Worm (Caenorhabditis elegans) whole organism, L4 larva: Measurements from ENCODE around the gene lgc-36.

Experiments used
- Y105C5A.15 ChIP-seq: fragments of 200-800 bp; sonication (Bioruptor generic); IDR thresholded peaks from 2 replicates; pipeline ENCODE4 v1.3.6; 2022; ENCODE audit warnings: missing genetic modification characterization, missing compliant biosample characterization
- aha-1 ChIP-seq: fragments of 150-350 bp; peaks from one replicate; lab custom pipeline; 2014; ENCODE audit warnings: missing biosample characterization, missing genetic modification characterization
- ces-1 ChIP-seq: fragments of 150-350 bp; sonication (generic microtip); optimal IDR thresholded peaks from 4 replicates; lab custom pipeline; 2014; ENCODE audit warnings: missing biosample characterization, missing genetic modification reagents, missing genetic modification characterization
- daf-16 ChIP-seq, 3 experiments: sonication (generic microtip); optimal IDR thresholded peaks; 2 replicates each; lab custom pipeline; 2016 to 2017; ENCODE audit warnings: missing genetic modification characterization in 3 of 3, missing genetic modification reagents in 3 of 3, mild to moderate bottlenecking in 2 of 3, missing compliant biosample characterization in 2 of 3, missing biosample characterization in 1 of 3, moderate library complexity in 1 of 3
- daf-19 ChIP-seq: fragments of 200-800 bp; sonication (Bioruptor generic); conservative IDR thresholded peaks from 2 replicates; pipeline ENCODE4 v1.3.6; 2022; ENCODE audit warnings: missing genetic modification characterization, missing compliant biosample characterization
- daf-8 ChIP-seq: fragments of 200-800 bp; sonication (Bioruptor generic); IDR thresholded peaks from 2 replicates; pipeline ENCODE4 v1.3.6; 2022; ENCODE audit warnings: missing genetic modification characterization, missing compliant biosample characterization
- dve-1 ChIP-seq: sonication (generic microtip); optimal IDR thresholded peaks from 2 replicates; lab custom pipeline; 2017; ENCODE audit warnings: antibody characterized with exemption, mild to moderate bottlenecking, missing genetic modification characterization, missing compliant biosample characterization; ENCODE audit not compliant: insufficient read depth
- egl-43 ChIP-seq: fragments of 200-800 bp; sonication (Bioruptor generic); IDR thresholded peaks from 2 replicates; pipeline ENCODE4 v1.3.6; 2022; ENCODE audit warnings: missing genetic modification reagents, missing genetic modification characterization, missing compliant biosample characterization
- lim-7 ChIP-seq: fragments of 200-800 bp; sonication (Bioruptor generic); IDR thresholded peaks from 2 replicates; pipeline ENCODE4 v1.3.6; 2022; ENCODE audit warnings: missing genetic modification characterization, missing compliant biosample characterization
- lin-13 ChIP-seq: fragments of 150-350 bp; optimal IDR thresholded peaks from 2 replicates; lab custom pipeline; 2014; ENCODE audit warnings: missing biosample characterization, missing genetic modification reagents, missing genetic modification characterization
- lin-15B ChIP-seq: fragments of 150-350 bp; sonication (generic microtip); optimal IDR thresholded peaks from 3 replicates; lab custom pipeline; 2014; ENCODE audit warnings: missing biosample characterization, missing genetic modification characterization
- nhr-10 ChIP-seq: fragments of 150-350 bp; optimal IDR thresholded peaks from 2 replicates; lab custom pipeline; 2014; ENCODE audit warnings: missing biosample characterization, missing genetic modification characterization
- nhr-111 ChIP-seq: fragments of 200-800 bp; sonication (Bioruptor generic); optimal IDR thresholded peaks from 2 replicates; lab custom pipeline; 2018; ENCODE audit warnings: mild to moderate bottlenecking, missing genetic modification characterization, missing compliant biosample characterization
- nhr-28 ChIP-seq: fragments of 150-350 bp; optimal IDR thresholded peaks from 2 replicates; lab custom pipeline; 2014; ENCODE audit warnings: missing biosample characterization, missing genetic modification characterization
- nhr-41 ChIP-seq: fragments of 200-800 bp; sonication (Bioruptor generic); IDR thresholded peaks from 2 replicates; pipeline ENCODE4 v1.3.6; 2022; ENCODE audit warnings: missing genetic modification reagents, missing genetic modification characterization, missing compliant biosample characterization
- nhr-48 ChIP-seq: sonication (generic microtip); optimal IDR thresholded peaks from 2 replicates; lab custom pipeline; 2016; ENCODE audit warnings: mild to moderate bottlenecking, missing genetic modification characterization, missing compliant biosample characterization
- nhr-6 ChIP-seq: fragments of 150-350 bp; optimal IDR thresholded peaks from 2 replicates; lab custom pipeline; 2014; ENCODE audit warnings: missing biosample characterization, missing genetic modification characterization
- nhr-76 ChIP-seq: fragments of 150-350 bp; optimal IDR thresholded peaks from 2 replicates; lab custom pipeline; 2014; ENCODE audit warnings: missing biosample characterization, missing genetic modification characterization
- sdz-12 ChIP-seq: fragments of 200-800 bp; sonication (Bioruptor generic); optimal IDR thresholded peaks from 2 replicates; lab custom pipeline; 2018; ENCODE audit warnings: mild to moderate bottlenecking, missing genetic modification characterization, missing compliant biosample characterization
- snpc-4 ChIP-seq: fragments of 150-350 bp; optimal IDR thresholded peaks from 2 replicates; lab custom pipeline; 2014; ENCODE audit warnings: missing biosample characterization, missing genetic modification characterization
- spr-3 ChIP-seq: fragments of 200-800 bp; sonication (Bioruptor generic); optimal IDR thresholded peaks from 2 replicates; lab custom pipeline; 2018; ENCODE audit warnings: mild to moderate bottlenecking, missing genetic modification characterization, missing compliant biosample characterization
- unc-130 ChIP-seq: sonication (generic microtip); optimal IDR thresholded peaks from 2 replicates; lab custom pipeline; 2016; ENCODE audit warnings: missing genetic modification reagents, missing genetic modification characterization, missing compliant biosample characterization
- unc-62 ChIP-seq, 3 experiments: fragments of 150-350 bp in 1 of 3; sonication (generic microtip); optimal IDR thresholded peaks in 2 of 3; peaks in 1 of 3; 1 replicate in 1 of 3; 2 replicates in 2 of 3; lab custom pipeline; 2014 to 2017; ENCODE audit warnings: missing biosample characterization in 3 of 3, missing genetic modification characterization in 3 of 3, missing genetic modification reagents in 3 of 3, missing genotype in 1 of 3
- vab-7 ChIP-seq: fragments of 200-800 bp; sonication (Bioruptor generic); IDR thresholded peaks from 2 replicates; pipeline ENCODE4 v1.3.6; 2022; ENCODE audit warnings: missing genetic modification reagents, missing genetic modification characterization, missing compliant biosample characterization
- zag-1 ChIP-seq: fragments of 150-350 bp; optimal IDR thresholded peaks from 2 replicates; lab custom pipeline; 2014; ENCODE audit warnings: missing biosample characterization, missing genetic modification characterization
- zip-2 ChIP-seq: fragments of 150-350 bp; optimal IDR thresholded peaks from 2 replicates; lab custom pipeline; 2014; ENCODE audit warnings: missing biosample characterization, missing genetic modification characterization

lgc-36 gene

DNA sequence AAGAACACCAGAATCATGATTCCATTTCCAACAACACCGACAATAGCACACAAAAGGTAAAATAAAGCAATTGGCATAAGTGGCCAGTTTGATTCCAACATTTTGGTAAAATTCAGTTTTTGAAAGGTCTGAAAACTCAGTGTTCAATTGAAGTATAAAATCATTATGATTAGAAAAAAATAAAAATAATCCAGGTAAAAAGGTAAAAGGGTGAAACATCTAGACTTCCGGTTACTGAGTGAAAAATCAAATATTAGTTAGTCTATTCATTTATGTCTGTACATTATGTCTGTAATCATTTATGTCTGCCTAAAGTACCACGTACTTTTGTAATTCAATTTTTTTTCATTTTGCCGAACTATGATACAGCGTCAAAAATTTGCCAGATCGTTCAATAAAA, 3.8 kb downstream of the lgc-36 start, which contains the start of gene srsx-31:
Gene srsx-31 (minus strand): TSS at position 101 of the 400 bp plus-strand sequence.
- TF ChIP-seq zag-1 (tag; lab: Kevin White, UChicago), result no peak
- TF ChIP-seq snpc-4 (tag; lab: Kevin White, UChicago), result no peak
- no peak for TF ChIP-seq nhr-111 (GFP tag; lab: Kevin White, UChicago)
- TF ChIP-seq ces-1 (GFP tag; lab: Kevin White, UChicago), result no peak
- TF ChIP-seq daf-8 (GFP tag; lab: Robert Waterston, UW), result no peak
- TF ChIP-seq nhr-6 (tag; lab: Kevin White, UChicago), result no peak
- TF ChIP-seq lin-13 (GFP tag; lab: Kevin White, UChicago), result no peak

DNA sequence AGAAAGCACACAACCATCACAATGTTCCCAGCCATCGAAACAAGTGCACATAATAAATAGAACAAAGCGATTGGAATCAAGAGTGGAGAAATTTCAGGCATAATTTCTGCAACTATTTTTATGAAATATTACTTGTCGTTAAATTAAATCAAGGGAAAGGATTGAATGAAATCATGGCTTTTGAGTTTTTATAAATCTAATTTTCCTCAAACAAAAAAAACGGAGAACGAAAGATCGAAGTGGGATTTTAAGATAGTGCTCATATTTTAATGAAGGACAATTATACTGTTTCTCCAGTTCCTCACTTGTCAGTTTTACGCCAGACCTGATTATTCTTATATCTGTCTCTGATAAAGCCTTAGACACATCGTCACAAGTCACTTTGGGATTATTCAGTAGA, 6.4 kb downstream of the lgc-36 start, which contains the start of gene srsx-33:
Gene srsx-33 (minus strand): TSS at position 101 of the 400 bp plus-strand sequence.
- TF ChIP-seq egl-43 (GFP tag; lab: Robert Waterston, UW) (no peak), nhr-41 (GFP tag; lab: Robert Waterston, UW) (no peak), unc-130 (GFP tag; lab: Kevin White, UChicago) (no peak), nhr-76 (tag; lab: Kevin White, UChicago) (no peak), zip-2 (tag; lab: Kevin White, UChicago) (no peak), vab-7 (GFP tag; lab: Robert Waterston, UW) (no peak), aha-1 (no peak), spr-3 (no peak)

DNA sequence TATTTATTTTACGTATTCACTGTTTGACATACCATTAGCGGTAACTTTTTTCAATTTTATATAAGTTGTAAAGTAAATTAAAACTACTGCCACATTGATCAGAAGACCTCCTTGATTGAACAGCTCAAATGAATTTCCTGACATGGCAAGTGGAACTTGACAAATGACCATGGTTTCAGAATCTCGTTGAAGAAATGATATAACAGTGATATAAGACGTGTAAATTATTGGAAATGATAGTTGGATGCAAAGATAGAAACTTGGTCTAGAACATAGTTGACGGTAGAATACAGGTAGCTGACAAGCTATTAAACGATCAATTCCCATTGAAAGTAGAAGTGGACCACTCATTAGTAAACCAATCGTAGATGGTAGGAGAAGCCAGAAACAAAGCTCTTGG, 7.0 kb downstream of the lgc-36 start:
- TF ChIP-seq nhr-28 (tag; lab: Kevin White, UChicago), result no peak
- TF ChIP-seq unc-62 (GFP tag; optimal IDR thresholded peaks at IDR 0.05 in 1 of 2; lab: Kevin White, UChicago), result peak in 1 of 2 experiments; percentile 95
- TF ChIP-seq unc-62 (tag; optimal IDR thresholded peaks at IDR 0.05; lab: Kevin White, UChicago), result no peak

DNA sequence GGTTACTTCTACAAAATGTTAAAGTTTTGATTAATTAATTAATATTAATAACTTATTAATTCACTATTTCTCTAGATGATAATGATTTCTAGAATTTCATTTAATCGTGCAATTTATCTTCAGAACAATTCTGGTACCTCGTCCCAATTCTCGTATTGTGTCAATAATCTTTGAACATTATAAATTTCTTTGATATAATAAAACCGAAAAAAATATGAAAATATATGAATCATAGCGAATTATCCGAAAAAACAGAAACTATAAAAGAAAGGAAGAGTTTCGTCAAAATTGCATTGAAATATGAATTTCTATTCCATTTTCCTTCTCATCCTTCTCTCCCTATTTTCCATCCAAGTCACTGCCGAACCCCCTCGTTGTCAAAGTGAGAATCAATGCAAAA, 8.1 kb downstream of the lgc-36 start, which contains the start of gene T19B10.12:
Gene T19B10.12 (plus strand): TSS at position 301 of the 400 bp plus-strand sequence.
- TF ChIP-seq aha-1 (peak; percentile 27), nhr-10 (tag; lab: Kevin White, UChicago) (no peak)

DNA sequence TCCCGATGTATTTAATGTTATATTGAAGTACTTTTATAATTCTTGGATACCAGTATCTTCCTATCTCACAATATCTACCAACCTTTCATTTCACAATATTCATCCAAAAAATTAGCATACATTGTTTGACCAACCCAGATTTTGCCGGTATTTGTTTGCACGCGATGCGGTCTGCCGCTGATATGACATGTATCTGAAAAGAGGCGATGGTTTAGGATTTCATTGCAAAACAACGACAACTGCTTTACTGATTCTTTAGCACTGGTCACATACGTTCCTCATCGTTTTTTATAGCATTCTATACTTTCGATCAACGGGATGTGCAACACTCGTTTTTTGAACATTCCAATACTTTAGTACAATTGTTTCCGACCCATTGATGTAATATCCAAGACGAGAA, 10.9 kb downstream of the lgc-36 start, which contains the start of gene mam-4:
Gene mam-4 (plus strand): TSS at position 301 of the 400 bp plus-strand sequence.
- TF ChIP-seq dve-1 (no peak), unc-62 (GFP tag; optimal IDR thresholded peaks at IDR 0.05 in 1 of 2; lab: Kevin White, UChicago) (peak in 1 of 2 experiments; percentile 53), unc-62 (tag; optimal IDR thresholded peaks at IDR 0.05; lab: Kevin White, UChicago) (no peak)
- TF ChIP-seq, all 104 proteins: peak for 1

DNA sequence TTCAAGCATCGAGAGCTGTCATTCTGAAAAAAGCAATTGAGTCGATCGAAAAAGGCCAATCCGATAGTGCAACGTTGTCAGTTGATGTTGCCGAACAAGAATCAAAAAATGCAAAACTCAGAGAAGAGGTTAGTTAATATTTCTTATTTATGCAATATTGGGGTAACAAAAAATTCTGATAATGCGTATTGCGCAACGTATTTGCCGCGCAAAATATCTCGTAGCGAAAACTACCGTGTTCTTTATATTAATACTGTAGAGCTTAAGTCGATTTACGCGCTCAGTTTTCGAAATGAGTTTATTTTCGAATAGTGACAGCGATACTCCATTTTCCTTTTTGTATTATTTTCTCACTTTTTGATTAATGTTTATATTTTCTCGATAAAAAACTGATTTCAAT, 13.8 kb downstream of the lgc-36 start:
- TF ChIP-seq unc-62 (GFP tag; optimal IDR thresholded peaks at IDR 0.05 in 1 of 2; lab: Kevin White, UChicago) (peak in 1 of 2 experiments; percentile 93), unc-62 (tag; optimal IDR thresholded peaks at IDR 0.05; lab: Kevin White, UChicago) (no peak), unc-130 (GFP tag; lab: Kevin White, UChicago) (no peak)

DNA sequence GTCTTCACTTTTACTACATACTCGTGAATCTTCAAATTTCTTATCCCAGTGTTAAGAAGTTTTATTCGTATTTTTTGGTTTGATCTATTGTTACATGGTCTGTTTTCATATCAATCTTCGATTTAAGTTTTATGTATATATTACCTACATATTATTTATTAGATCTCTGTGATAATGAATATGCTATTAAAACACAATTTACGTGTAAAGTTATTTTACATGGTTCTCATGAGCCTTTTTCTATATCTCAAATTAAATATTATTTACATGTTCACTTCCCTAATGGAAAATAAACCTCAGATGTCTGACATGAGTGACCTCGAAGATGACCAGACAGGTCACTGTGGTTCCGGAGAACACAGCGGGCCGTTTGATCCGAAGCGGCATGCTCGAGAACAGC, 14.3 kb downstream of the lgc-36 start, which contains the start of gene mxl-1:
Gene mxl-1 (plus strand): TSS at position 301 of the 400 bp plus-strand sequence.
- no peak for TF ChIP-seq lim-7
- no peak for TF ChIP-seq unc-62 (GFP tag; optimal IDR thresholded peaks at IDR 0.05 in 1 of 2; lab: Kevin White, UChicago)
- TF ChIP-seq unc-62 (tag; optimal IDR thresholded peaks at IDR 0.05; lab: Kevin White, UChicago), result no peak
- no peak for TF ChIP-seq Y105C5A.15 (GFP tag; lab: Robert Waterston, UW)
- no peak for TF ChIP-seq daf-19 (GFP tag; lab: Robert Waterston, UW)
- TF ChIP-seq daf-16 (GFP tag; optimal IDR thresholded peaks at IDR 0.05; lab: Kevin White, UChicago), result no peak
- no peak for TF ChIP-seq daf-16 (tag; optimal IDR thresholded peaks at IDR 0.05; lab: Kevin White, UChicago)
- TF ChIP-seq nhr-48 (tag; lab: Kevin White, UChicago), result no peak
- TF ChIP-seq spr-3, result no peak
- no peak for TF ChIP-seq nhr-6 (tag; lab: Kevin White, UChicago)
- TF ChIP-seq lin-15B (tag; lab: Kevin White, UChicago), result no peak
- TF ChIP-seq sdz-12, result no peak
